Worm (Caenorhabditis elegans) whole organism, midembryonic: ENCODE measurements around the gene slc-17.8.
A peak's percentile ranks its signal among the peaks of the same experiment; 100 is the strongest.
"Not testable (repeated sequence)": the region's sequence is repeated elsewhere in the genome, so short reads cannot be mapped to it uniquely, and the experiment has no call there.

Experiments
- T22C8.4 ChIP-seq: fragments of 200-800 bp; sonication (Bioruptor generic); IDR thresholded peaks from 2 replicates; pipeline ENCODE4 v1.3.6; 2022; ENCODE audit warnings: missing genetic modification characterization, missing compliant biosample characterization
- cog-1 ChIP-seq: sonication (generic microtip); optimal IDR thresholded peaks from 2 replicates; lab custom pipeline; 2016; ENCODE audit warnings: missing genetic modification characterization, missing compliant biosample characterization
- flt-1 ChIP-seq: fragments of 200-800 bp; sonication (Bioruptor generic); IDR thresholded peaks from 2 replicates; pipeline ENCODE4 v1.3.6; 2022; ENCODE audit warnings: missing genetic modification characterization, missing compliant biosample characterization
- klf-2 ChIP-seq: fragments of 200-800 bp; sonication (Bioruptor generic); conservative IDR thresholded peaks from 2 replicates; pipeline ENCODE4 v1.3.6; 2022; ENCODE audit warnings: missing genetic modification reagents, missing genetic modification characterization, missing compliant biosample characterization
- med-1 ChIP-seq: sonication (generic microtip); optimal IDR thresholded peaks from 2 replicates; lab custom pipeline; 2017; ENCODE audit warnings: missing genetic modification characterization, mild to moderate bottlenecking, missing compliant biosample characterization, antibody characterized with exemption, missing genetic modification reagents; ENCODE audit not compliant: insufficient read depth
- ref-1 ChIP-seq: fragments of 200-800 bp; sonication (Bioruptor generic); conservative IDR thresholded peaks from 2 replicates; pipeline ENCODE4 v1.3.6; 2022; ENCODE audit warnings: missing genetic modification reagents, missing genetic modification characterization, missing compliant biosample characterization
- tab-1 ChIP-seq: fragments of 200-800 bp; sonication (Bioruptor generic); IDR thresholded peaks from 2 replicates; pipeline ENCODE4 v1.3.6; 2022; ENCODE audit warnings: missing genetic modification characterization, missing compliant biosample characterization
- ztf-23 ChIP-seq: fragments of 200-800 bp; sonication (Bioruptor generic); IDR thresholded peaks from 2 replicates; pipeline ENCODE4 v1.3.6; 2022; ENCODE audit warnings: missing genetic modification reagents, missing genetic modification characterization, missing compliant biosample characterization
- ztf-29 ChIP-seq: fragments of 200-800 bp; sonication (Bioruptor generic); IDR thresholded peaks from 2 replicates; pipeline ENCODE4 v1.3.6; 2022; ENCODE audit warnings: missing genetic modification reagents, missing genetic modification characterization, missing compliant biosample characterization

The slc-17.8 gene

DNA sequence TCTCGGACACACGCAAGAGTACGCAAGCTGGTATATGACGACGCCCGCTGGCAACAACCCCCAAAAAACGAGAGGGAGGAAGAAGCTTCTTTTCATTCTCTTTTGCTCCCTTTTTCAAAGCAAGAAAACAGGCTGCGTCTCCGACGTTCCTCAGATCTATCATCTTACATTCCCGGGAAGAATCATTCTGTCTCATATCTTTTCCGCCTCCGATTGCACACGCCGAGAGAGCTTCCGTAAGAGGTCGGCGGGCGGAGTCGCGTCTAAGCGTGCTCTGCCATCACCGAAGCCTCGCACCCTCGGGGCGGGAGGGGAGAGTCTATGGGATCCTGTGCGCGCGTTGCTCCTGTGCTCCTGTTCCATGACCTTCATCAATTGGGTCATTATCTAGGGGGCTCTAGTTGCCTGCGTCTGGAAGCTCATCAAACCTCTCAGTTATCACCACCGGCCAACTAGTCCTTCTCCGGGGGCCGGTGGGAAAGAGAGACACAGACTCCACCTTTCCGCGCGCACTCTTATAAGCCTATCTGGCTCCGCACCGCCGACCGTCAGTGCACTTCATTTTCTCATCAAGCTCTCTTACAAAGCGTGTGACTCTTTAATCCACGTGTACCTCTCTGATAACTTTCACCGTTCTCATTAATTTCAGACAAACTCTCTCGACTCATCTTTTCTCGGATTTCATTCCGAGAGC is at the start of gene slc-17.8, which contains the start of gene asns-1:
TSS of gene slc-17.8 (minus strand) at position 51 of the 694 bp plus-strand sequence.
TSS of gene asns-1 (plus strand) at position 644 of the 694 bp plus-strand sequence.
- TF ChIP-seq ztf-29 (no peak), med-1 (GFP tag; lab: Kevin White, UChicago) (no peak)

DNA sequence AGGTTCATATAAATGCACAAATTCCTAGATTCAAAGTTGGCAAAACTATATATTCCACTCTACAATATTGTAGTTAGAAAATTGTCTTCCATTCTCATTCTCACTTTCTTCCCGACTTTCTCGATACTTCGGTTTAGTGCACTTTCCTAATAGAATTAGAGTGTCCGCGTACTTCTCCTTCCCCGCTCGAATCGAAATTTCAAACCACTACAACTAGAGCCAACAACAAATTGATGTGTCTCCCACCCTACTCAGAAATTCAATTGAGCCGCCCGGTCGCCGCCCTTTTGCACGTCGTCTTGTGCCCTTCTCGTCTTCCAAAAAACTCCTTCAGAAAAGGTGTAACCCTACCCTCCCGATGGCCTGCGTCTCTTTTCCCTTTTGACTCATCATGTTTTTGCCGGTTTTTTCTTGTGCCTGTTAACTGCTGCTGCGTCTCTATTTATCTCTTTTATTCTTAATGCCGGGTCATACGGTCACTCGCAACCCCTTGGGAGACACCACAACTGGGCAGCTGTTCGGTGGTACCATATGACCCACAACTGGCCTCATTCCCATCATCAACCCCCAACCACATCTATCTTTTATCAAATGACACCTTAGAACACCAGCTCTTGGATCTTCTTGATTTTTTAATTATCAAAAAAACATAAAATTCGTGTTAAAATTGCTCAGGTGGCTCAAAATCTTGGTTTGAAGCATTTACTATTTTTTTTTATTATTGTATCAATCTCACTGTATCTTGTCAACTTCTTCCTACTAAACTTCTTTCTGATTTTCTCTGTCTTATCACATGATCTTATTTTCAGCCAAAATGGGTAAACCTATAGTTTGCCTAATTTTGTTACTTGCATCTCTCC is 49.0 kb upstream of the slc-17.8 start, which contains the start of gene tag-196:
TSS of gene tag-196 (plus strand) at position 810 of the 860 bp plus-strand sequence.
- TF ChIP-seq tab-1 (no peak), flt-1 (GFP tag; lab: Robert Waterston, UW) (peak; percentile 43; the same call in 1 of the 2 replicates)

DNA sequence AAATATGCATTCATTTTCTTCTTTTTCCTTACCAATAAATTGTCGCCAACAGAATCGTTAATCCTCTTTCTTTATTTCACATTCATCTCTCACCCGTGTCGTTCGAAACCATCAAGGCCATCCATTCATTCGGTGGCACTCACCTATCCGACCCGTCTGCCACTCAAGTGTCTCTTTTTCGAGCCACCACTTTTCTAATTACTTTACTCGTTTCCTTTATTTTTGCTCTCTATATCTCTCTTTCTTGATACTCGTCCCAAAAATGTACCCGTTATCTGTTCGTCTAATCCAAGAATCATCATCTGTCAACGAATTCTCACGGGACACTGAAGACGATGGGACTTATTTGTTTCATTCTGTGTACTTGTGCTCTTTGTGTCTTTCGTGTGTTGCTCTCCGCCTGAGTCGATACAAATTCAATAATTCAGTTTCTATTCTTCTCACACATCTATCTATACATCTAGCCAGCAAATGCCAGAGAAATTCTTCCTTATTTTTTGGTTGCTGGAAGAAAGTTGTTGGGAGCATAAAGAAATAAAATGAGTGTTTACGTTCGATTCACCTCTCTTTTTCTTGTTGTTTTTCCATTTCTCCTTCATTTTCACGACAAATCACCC is 47.4 kb upstream of the slc-17.8 start:
- TF ChIP-seq cog-1 (tag; lab: Kevin White, UChicago) (no peak), klf-2 (GFP tag; lab: Robert Waterston, UW) (no peak), med-1 (GFP tag; lab: Kevin White, UChicago) (no peak), ztf-23 (GFP tag; lab: Robert Waterston, UW) (no peak), flt-1 (GFP tag; lab: Robert Waterston, UW) (no peak), tab-1 (no peak), ztf-29 (no peak), T22C8.4 (GFP tag; lab: Robert Waterston, UW) (no peak), ref-1 (GFP tag; lab: Robert Waterston, UW) (no peak)

DNA sequence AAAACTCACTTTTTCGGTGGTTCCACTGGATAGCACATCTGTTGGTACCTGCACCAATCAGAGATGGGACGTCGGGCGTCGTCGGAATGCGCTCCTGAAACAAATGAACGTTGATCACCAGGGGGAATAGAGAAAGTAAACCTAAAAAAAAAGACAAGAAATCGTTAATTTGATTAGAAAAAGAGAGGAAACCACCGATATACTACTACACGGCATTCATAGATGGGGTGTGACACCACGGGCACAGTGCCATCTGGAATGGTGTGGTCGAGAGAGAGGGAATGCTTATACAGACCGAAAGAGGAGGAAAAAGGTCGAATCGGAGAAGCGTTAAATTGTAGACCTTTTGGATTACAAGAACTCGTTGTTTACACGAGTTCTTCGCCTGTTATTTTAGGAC is 42.7 kb upstream of the slc-17.8 start, which contains the start of gene C10B5.3:
TSS of gene C10B5.3 (minus strand) at position 101 of the 400 bp plus-strand sequence.
- no peak for TF ChIP-seq cog-1 (tag; lab: Kevin White, UChicago)
- 0 out of 2 replicates have a peak, but pooled peaks have one; percentile 15 for TF ChIP-seq ztf-23 (GFP tag; lab: Robert Waterston, UW)
- no peak for TF ChIP-seq T22C8.4 (GFP tag; lab: Robert Waterston, UW)
- TF ChIP-seq klf-2 (GFP tag; lab: Robert Waterston, UW): no peak
- no peak for TF ChIP-seq flt-1 (GFP tag; lab: Robert Waterston, UW)

DNA sequence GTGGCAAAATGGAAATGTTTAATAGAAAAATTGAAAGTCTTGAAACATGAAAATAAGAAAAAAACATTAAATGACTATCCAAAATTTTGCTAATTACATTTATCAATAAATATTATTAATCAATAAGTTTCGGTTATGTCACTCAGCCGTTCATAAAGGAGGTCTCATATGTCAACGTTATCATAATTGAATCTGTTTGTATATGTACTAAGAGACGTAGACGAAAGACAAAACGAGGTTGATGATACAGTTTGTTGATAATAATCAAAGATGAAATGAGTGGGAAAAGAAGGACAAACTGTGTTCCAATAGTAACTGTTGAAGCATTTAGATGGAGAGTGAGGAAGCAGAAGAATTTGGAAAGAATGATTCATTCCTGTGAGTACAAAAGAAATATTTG is 41.5 kb upstream of the slc-17.8 start:
- TF ChIP-seq flt-1 (GFP tag; lab: Robert Waterston, UW) (no peak), ztf-29 (no peak), klf-2 (GFP tag; lab: Robert Waterston, UW) (no peak), T22C8.4 (GFP tag; lab: Robert Waterston, UW) (no peak), cog-1 (tag; lab: Kevin White, UChicago) (no peak), med-1 (GFP tag; lab: Kevin White, UChicago) (no peak), ztf-23 (GFP tag; lab: Robert Waterston, UW) (no peak), tab-1 (no peak), ref-1 (GFP tag; lab: Robert Waterston, UW) (no peak)

DNA sequence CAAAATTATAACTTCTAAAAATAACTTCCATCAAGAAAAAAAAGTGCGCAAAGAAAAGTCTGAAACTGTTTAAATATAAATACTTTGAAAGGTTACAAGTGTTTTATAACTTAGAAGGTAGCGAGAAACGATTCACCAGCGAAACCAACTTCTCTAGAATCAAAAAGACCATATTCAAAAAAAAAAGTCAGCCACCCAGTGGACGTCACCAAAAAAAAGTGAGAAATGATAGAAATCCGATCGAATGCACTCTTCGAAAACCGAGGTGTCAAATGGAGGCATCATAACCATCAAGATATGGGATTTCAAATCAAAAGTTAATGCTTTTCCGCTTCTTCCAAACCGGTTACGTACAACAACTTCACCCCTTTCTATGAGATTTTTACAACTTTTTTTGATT is 41.1 kb upstream of the slc-17.8 start:
- TF ChIP-seq med-1 (GFP tag; lab: Kevin White, UChicago) (no peak), tab-1 (no peak), klf-2 (GFP tag; lab: Robert Waterston, UW) (no peak), T22C8.4 (GFP tag; lab: Robert Waterston, UW) (no peak), flt-1 (GFP tag; lab: Robert Waterston, UW) (no peak), ztf-29 (no peak), ztf-23 (GFP tag; lab: Robert Waterston, UW) (no peak), cog-1 (tag; lab: Kevin White, UChicago) (no peak), ref-1 (GFP tag; lab: Robert Waterston, UW) (no peak)

DNA sequence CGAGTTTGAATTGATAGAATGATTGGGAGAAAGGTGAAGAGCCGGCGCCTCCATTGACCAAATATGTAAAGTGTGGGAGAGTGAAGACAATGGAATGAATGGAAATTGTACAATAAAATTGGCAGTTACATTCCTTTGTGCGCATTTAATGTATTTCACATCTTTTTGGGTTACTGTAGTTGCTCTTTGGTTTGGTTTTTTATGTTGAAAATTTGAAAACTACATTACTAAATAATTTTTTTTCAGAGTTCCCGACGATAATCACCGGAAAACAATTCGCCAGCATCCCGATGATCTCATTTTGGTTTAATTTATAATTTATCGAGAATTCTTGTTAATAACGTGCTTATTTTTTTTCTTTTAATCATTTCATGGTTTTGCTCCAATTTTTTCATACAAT is 35.6 kb upstream of the slc-17.8 start, which contains the start of gene C10B5.1:
TSS of gene C10B5.1 (plus strand) at position 301 of the 400 bp plus-strand sequence.
- TF ChIP-seq tab-1: no peak

DNA sequence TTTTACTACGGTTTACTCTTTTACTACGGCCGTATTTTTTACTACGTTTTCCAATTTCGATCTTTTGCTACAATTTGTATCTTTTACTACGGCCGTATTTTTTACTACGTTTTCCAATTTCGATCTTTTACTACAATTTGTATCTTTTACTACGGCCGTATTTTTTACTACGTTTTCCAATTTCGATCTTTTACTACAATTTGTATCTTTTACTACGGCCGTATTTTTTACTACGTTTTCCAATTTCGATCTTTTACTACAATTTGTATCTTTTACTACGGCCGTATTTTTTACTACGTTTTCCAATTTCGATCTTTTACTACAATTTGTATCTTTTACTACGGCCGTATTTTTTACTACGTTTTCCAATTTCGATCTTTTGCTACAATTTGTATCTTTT is 29.4 kb upstream of the slc-17.8 start, which contains the start of gene F25G6.1:
TSS of gene F25G6.1 (plus strand) at position 301 of the 400 bp plus-strand sequence.
- not testable (repeated sequence) for TF ChIP-seq ztf-29; T22C8.4 (GFP tag; lab: Robert Waterston, UW); ref-1 (GFP tag; lab: Robert Waterston, UW)

DNA sequence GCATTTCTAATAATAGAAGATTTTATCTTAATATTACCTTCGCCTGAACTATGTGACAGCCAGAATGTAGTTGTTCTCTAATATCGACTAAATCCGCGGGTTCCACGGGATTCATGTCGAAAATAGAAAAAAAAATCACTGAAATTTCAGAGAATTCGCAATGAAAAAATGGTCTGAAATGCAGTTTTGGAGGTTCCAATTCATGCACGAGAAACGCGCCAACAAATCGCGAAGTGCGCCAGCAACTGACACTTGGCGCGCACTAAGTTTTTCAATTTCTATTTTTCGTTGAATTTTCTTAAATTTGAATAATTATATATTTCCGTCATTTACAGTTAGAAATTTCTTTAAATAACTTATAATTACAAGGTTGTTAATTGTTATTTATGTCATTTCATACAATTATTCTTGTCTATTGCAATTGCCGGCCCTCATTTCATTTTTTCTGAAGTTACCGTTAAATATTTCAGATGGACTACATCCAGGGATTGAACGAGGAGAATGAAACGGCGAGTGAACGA is 24.5 kb upstream of the slc-17.8 start, which contains the start of the genes F25G6.9 and symk-1:
TSS of gene F25G6.9 (minus strand) at position 160 of the 521 bp plus-strand sequence.
TSS of gene symk-1 (plus strand) at position 471 of the 521 bp plus-strand sequence.
- TF ChIP-seq ztf-29: no peak
- TF ChIP-seq tab-1: no peak
